Worm (Caenorhabditis elegans): ENCODE measurements around the gene vit-2.

DNA sequence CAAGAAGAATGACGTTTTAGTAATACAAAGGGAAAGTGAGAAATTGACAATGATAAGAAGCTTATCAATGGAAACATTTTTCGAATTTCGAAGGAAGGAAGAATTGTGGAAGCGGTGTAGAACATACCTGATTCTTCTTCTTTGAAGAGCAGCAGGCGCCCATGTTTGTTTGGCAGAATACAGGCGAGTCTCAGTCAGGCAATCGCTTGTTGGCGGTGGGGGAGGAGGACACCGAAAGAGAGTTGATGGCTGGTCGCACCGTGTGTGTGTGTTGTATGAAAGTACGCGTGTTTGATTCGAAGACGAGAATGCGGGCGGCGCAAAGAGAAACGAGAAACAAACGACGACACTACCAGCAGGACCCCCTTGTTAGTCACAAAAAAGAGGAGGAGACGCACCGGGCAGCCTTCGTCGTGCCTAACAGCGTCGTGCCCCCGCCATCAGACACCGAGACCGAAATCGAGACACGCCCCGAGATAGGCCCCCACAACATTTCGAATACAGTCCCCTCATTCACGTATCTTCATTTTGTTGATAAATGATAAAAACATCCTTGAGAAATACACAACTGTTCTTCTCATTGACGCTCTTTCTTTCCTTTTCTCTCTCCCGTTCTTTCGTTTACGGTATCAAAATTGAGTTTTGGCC is 23.0 kb upstream of the vit-2 start, which contains the start of gene cal-5:
- TF ChIP-seq klf-2 (GFP tag; conservative IDR thresholded peaks at IDR 0.05) (no peak), cog-1 (tag; optimal IDR thresholded peaks at IDR 0.05) (no peak), flt-1 (GFP tag; IDR thresholded peaks at IDR 0.05) (no peak), ztf-23 (GFP tag; IDR thresholded peaks at IDR 0.05) (no peak)

Data from whole organism, midembryonic.